Worm (Caenorhabditis elegans): Measurements from ENCODE around the gene F28B4.3.
A peak's percentile ranks its signal among the peaks of the same experiment; 100 is the strongest.

F28B4.3 gene

ce11 chrX:3218040-3218795 is 17.0 kb downstream of the F28B4.3 start:
- no peak for TF ChIP-seq hmg-1.2 (GFP tag; IDR thresholded peaks at IDR 0.05)
- no peak for TF ChIP-seq nfyb-1 (GFP tag; IDR thresholded peaks at IDR 0.05)
- no peak for TF ChIP-seq nhr-179 (tag; optimal IDR thresholded peaks at IDR 0.05)
- no peak for TF ChIP-seq rcor-1 (GFP tag; IDR thresholded peaks at IDR 0.05)
- TF ChIP-seq unc-130 (GFP tag; optimal IDR thresholded peaks at IDR 0.05), result no peak
- no peak for TF ChIP-seq F39B2.1 (GFP tag; IDR thresholded peaks at IDR 0.05)
- TF ChIP-seq dox-1 (GFP tag; IDR thresholded peaks at IDR 0.05), result 0 out of 2 replicates have a peak, but pooled peaks have one; percentile 26
- no peak for TF ChIP-seq egl-44 (GFP tag; IDR thresholded peaks at IDR 0.05)
- no peak for TF ChIP-seq egl-18 (GFP tag; IDR thresholded peaks at IDR 0.05)
- TF ChIP-seq Y95B8A.8 (GFP tag; IDR thresholded peaks at IDR 0.05), result no peak
- no peak for TF ChIP-seq aptf-3 (GFP tag; IDR thresholded peaks at IDR 0.05)
- TF ChIP-seq F52B5.7 (tag; optimal IDR thresholded peaks at IDR 0.05), result no peak
- no peak for TF ChIP-seq F33H1.4 (GFP tag; IDR thresholded peaks at IDR 0.05)
- TF ChIP-seq zfh-2 (GFP tag; conservative IDR thresholded peaks at IDR 0.05), result peak; percentile 84
- TF ChIP-seq K12H6.12 (tag; optimal IDR thresholded peaks at IDR 0.05), result no peak
- no peak for TF ChIP-seq ZK185.1 (tag; optimal IDR thresholded peaks at IDR 0.05; ENCODE audit: poor library complexity, severe bottlenecking)
- TF ChIP-seq repo-1 (tag; optimal IDR thresholded peaks at IDR 0.05), result no peak
- no peak for TF ChIP-seq sdz-38 (tag; optimal IDR thresholded peaks at IDR 0.05)
- TF ChIP-seq ztf-22 (GFP tag; optimal IDR thresholded peaks at IDR 0.05), result no peak
- no peak for TF ChIP-seq ceh-27 (GFP tag; optimal IDR thresholded peaks at IDR 0.05)
- no peak for TF ChIP-seq lsy-27 (tag; optimal IDR thresholded peaks at IDR 0.05; ENCODE audit: borderline replicate concordance, insufficient read depth)
- TF ChIP-seq T26A5.8 (tag; optimal IDR thresholded peaks at IDR 0.05), result no peak
- peak; percentile 42 for TF ChIP-seq nhr-80 (tag; optimal IDR thresholded peaks at IDR 0.05)
- TF ChIP-seq fkh-3 (tag; optimal IDR thresholded peaks at IDR 0.05), result no peak
- no peak for TF ChIP-seq dpl-1 (GFP tag; optimal IDR thresholded peaks at IDR 0.05)

ce11 chrX:3216698-3217097 is 18.5 kb downstream of the F28B4.3 start:
- TF ChIP-seq somi-1 (GFP tag; optimal IDR thresholded peaks at IDR 0.05), result no peak
- TF ChIP-seq cebp-1 (GFP tag; IDR thresholded peaks at IDR 0.05), result no peak
- peak; percentile 80 for TF ChIP-seq cebp-1 (tag; optimal IDR thresholded peaks at IDR 0.05)

- TF ChIP-seq K11D2.4 (GFP tag; IDR thresholded peaks at IDR 0.05), result no peak
- no peak for TF ChIP-seq F10E7.11 (tag; optimal IDR thresholded peaks at IDR 0.05)
- TF ChIP-seq F37B4.10 (GFP tag; IDR thresholded peaks at IDR 0.05), result no peak
- no peak for TF ChIP-seq ztf-6 (GFP tag; IDR thresholded peaks at IDR 0.05)
- no peak for TF ChIP-seq lsl-1 (GFP tag; optimal IDR thresholded peaks at IDR 0.05)
- no peak for TF ChIP-seq ztf-22 (GFP tag; optimal IDR thresholded peaks at IDR 0.05)
- TF ChIP-seq nhr-120 (GFP tag; IDR thresholded peaks at IDR 0.05), result no peak
- TF ChIP-seq bed-2 (GFP tag; IDR thresholded peaks at IDR 0.05), result no peak
- TF ChIP-seq pha-4 (tag; optimal IDR thresholded peaks at IDR 0.05), result no peak
- no peak for TF ChIP-seq unc-130 (GFP tag; optimal IDR thresholded peaks at IDR 0.05)
- no peak for TF ChIP-seq egrh-3 (GFP tag; IDR thresholded peaks at IDR 0.05)
Measured at ce11 chrX:3209523-3209922, 25.7 kb downstream of the F28B4.3 start, which contains the start of gene F28B4.4. Gene F28B4.4 (minus strand): TSS chrX:3209623.

Measured in whole organism, young adult.